Worm (Caenorhabditis elegans) whole organism, early embryonic: Measurements from ENCODE around the gene C15H9.4.
A peak's percentile ranks its signal among the peaks of the same experiment; 100 is the strongest.

Experiments used
- B0310.2 ChIP-seq: sonication (generic microtip); optimal IDR thresholded peaks from 2 replicates; lab custom pipeline; 2016; ENCODE audit warnings: mild to moderate bottlenecking, missing genetic modification characterization, missing compliant biosample characterization
- F13C5.2 ChIP-seq: sonication (generic microtip); optimal IDR thresholded peaks from 2 replicates; lab custom pipeline; 2017; ENCODE audit warnings: mild to moderate bottlenecking, missing genetic modification characterization, inconsistent platforms, missing compliant biosample characterization
- aly-1 ChIP-seq: sonication (generic microtip); optimal IDR thresholded peaks from 2 replicates; lab custom pipeline; 2016; ENCODE audit warnings: missing genetic modification characterization, missing compliant biosample characterization
- ama-1 ChIP-seq: fragments of 150-350 bp; optimal IDR thresholded peaks from 2 replicates; lab custom pipeline; 2014
- ceh-13 ChIP-seq: fragments of 200-800 bp; sonication (Bioruptor generic); optimal IDR thresholded peaks from 2 replicates; lab custom pipeline; 2018; ENCODE audit warnings: mild to moderate bottlenecking, missing genetic modification characterization, missing compliant biosample characterization
- ceh-36 ChIP-seq: sonication (generic microtip); optimal IDR thresholded peaks from 2 replicates; lab custom pipeline; 2016; ENCODE audit warnings: missing genetic modification characterization, inconsistent platforms, missing compliant biosample characterization
- ets-7 ChIP-seq: sonication (generic microtip); optimal IDR thresholded peaks from 2 replicates; lab custom pipeline; 2016; ENCODE audit warnings: missing genotype, missing genetic modification characterization, missing compliant biosample characterization
- flt-1 ChIP-seq: fragments of 200-800 bp; sonication (Bioruptor generic); IDR thresholded peaks from 2 replicates; pipeline ENCODE4 v1.3.6; 2022; ENCODE audit warnings: missing genetic modification characterization, missing compliant biosample characterization
- hmbx-1 ChIP-seq: sonication (generic microtip); optimal IDR thresholded peaks from 2 replicates; lab custom pipeline; 2016; ENCODE audit warnings: mild to moderate bottlenecking, missing genetic modification characterization, missing compliant biosample characterization
- hmg-4 ChIP-seq: fragments of 200-800 bp; sonication (Bioruptor generic); optimal IDR thresholded peaks from 2 replicates; lab custom pipeline; 2018; ENCODE audit warnings: mild to moderate bottlenecking, missing genetic modification characterization, missing compliant biosample characterization
- hnd-1 ChIP-seq: sonication (generic microtip); optimal IDR thresholded peaks from 2 replicates; lab custom pipeline; 2016; ENCODE audit warnings: missing genetic modification characterization, missing compliant biosample characterization
- pes-1 ChIP-seq: fragments of 200-800 bp; sonication (Bioruptor generic); IDR thresholded peaks from 2 replicates; pipeline ENCODE4 v1.3.6; 2022; ENCODE audit warnings: missing genetic modification reagents, missing genetic modification characterization, missing compliant biosample characterization
- scrt-1 ChIP-seq: fragments of 200-800 bp; sonication (Bioruptor generic); IDR thresholded peaks from 2 replicates; pipeline ENCODE4 v1.3.6; 2022; ENCODE audit warnings: missing genetic modification characterization, missing compliant biosample characterization
- sea-1 ChIP-seq: fragments of 200-800 bp; sonication (Bioruptor generic); conservative IDR thresholded peaks from 2 replicates; pipeline ENCODE4 v1.3.6; 2022; ENCODE audit warnings: missing genetic modification characterization, missing compliant biosample characterization
- tbx-11 ChIP-seq: fragments of 200-800 bp; sonication (Bioruptor generic); IDR thresholded peaks from 2 replicates; pipeline ENCODE4 v1.3.6; 2022; ENCODE audit warnings: missing genetic modification characterization, missing compliant biosample characterization
- tbx-37 ChIP-seq: fragments of 200-800 bp; sonication (Bioruptor generic); conservative IDR thresholded peaks from 2 replicates; pipeline ENCODE4 v1.3.6; 2022; ENCODE audit warnings: missing genetic modification reagents, missing genetic modification characterization, missing compliant biosample characterization
- tra-4 ChIP-seq: sonication (generic microtip); optimal IDR thresholded peaks from 2 replicates; lab custom pipeline; 2017; ENCODE audit warnings: missing genetic modification characterization, missing compliant biosample characterization

C15H9.4 gene

DNA sequence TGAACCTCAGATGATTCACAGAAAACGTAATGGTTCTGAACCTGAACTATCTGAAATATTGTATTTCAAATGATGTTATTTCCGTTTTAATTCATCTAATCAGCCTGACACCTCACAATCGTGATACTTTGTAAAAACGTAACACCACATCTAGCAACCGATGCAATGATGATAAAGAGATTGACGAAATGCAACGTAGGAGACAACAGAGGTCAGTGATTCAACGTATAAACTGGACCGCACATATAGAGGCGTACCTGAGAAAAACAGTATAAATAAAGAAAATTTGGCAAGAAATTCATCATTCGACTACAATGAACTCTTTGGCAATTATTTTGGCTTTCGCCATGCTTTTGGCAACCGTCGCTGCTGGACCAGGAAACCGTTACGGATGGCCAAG lies 13.0 kb upstream of the C15H9.4 start, which contains the start of gene C45B2.2:
TSS of gene C45B2.2 (plus strand) at position 301 of the 400 bp plus-strand sequence.
- TF ChIP-seq B0310.2 (no peak), hmbx-1 (tag; lab: Kevin White, UChicago) (no peak), ets-7 (tag; lab: Kevin White, UChicago) (no peak), aly-1 (tag; lab: Kevin White, UChicago) (no peak), sea-1 (GFP tag; lab: Robert Waterston, UW) (no peak), tra-4 (no peak), flt-1 (no peak), tbx-11 (GFP tag; lab: Robert Waterston, UW) (no peak), ceh-36 (tag; lab: Kevin White, UChicago) (no peak)

DNA sequence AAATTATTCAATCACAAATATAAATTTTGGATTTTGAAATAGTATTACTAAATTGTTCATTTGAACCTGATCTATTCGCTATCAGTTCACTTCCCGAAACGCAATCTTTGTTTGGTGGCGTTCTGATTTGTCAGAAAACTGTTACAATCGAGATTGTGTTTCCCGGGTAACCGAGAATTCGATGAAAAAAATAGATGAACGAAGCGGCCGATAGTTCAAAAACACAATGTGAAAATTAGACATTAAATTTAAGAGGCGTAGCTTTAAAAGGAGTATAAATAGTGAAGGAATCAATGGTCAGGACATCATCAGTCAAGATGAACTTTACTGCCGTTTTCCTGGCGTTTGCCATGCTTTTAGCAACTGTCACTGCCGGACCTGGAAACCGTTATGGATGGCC lies 11.6 kb upstream of the C15H9.4 start, which contains the start of gene C45B2.1:
TSS of gene C45B2.1 (plus strand) at position 301 of the 400 bp plus-strand sequence.
- TF ChIP-seq ceh-36 (tag; lab: Kevin White, UChicago) (no peak), flt-1 (no peak), hnd-1 (no peak), scrt-1 (GFP tag; lab: Robert Waterston, UW) (no peak), pes-1 (no peak), hmbx-1 (tag; lab: Kevin White, UChicago) (no peak), F13C5.2 (tag; lab: Kevin White, UChicago) (no peak), ets-7 (tag; lab: Kevin White, UChicago) (no peak), hmg-4 (GFP tag; lab: Kevin White, UChicago) (no peak), tra-4 (no peak), ceh-13 (GFP tag; lab: Kevin White, UChicago) (no peak), B0310.2 (no peak), sea-1 (GFP tag; lab: Robert Waterston, UW) (no peak), ama-1 (lab: Kevin White, UChicago) (no peak), tbx-37 (no peak), tbx-11 (GFP tag; lab: Robert Waterston, UW) (no peak), aly-1 (tag; lab: Kevin White, UChicago) (no peak)

- TF ChIP-seq B0310.2 = no peak
- no peak for TF ChIP-seq ama-1 (lab: Kevin White, UChicago)
- TF ChIP-seq flt-1 = no peak
- TF ChIP-seq sea-1 (GFP tag; lab: Robert Waterston, UW) = no peak
- TF ChIP-seq ceh-36 (tag; lab: Kevin White, UChicago) = no peak
- no peak for TF ChIP-seq hmbx-1 (tag; lab: Kevin White, UChicago)
- no peak for TF ChIP-seq tbx-37
These were observed 9.8 kb upstream of the C15H9.4 start, which contains the start of gene C45B2.8 for ce11 chrX:6087676-6088075. Gene C45B2.8 (plus strand): TSS chrX:6087976.

- no peak for TF ChIP-seq pes-1
- no peak for TF ChIP-seq ceh-13 (GFP tag; lab: Kevin White, UChicago)
- TF ChIP-seq scrt-1 (GFP tag; lab: Robert Waterston, UW) = no peak
- no peak for TF ChIP-seq hnd-1
- no peak for TF ChIP-seq B0310.2
- no peak for TF ChIP-seq ama-1 (lab: Kevin White, UChicago)
These were observed 8.7 kb upstream of the C15H9.4 start for ce11 chrX:6088718-6089117.

DNA sequence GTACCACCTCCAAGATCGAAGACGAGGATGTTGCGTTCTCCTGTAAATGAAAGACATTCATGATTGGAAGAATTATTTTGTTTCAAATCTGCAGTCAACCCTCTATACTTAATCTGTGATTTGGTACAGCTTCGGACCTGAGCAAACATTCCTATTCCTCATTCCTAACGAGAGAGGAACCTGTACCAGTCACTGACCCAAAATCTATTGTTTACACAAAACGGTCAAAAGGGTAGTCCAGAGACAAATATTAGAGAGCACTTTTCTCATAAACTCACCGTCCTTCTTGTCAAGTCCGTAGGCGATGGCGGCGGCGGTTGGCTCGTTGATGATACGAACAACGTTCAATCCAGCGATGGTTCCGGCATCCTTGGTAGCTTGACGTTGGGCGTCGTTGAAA lies 6.7 kb upstream of the C15H9.4 start:
- TF ChIP-seq scrt-1 (GFP tag; lab: Robert Waterston, UW) (no peak), hnd-1 (no peak), B0310.2 (no peak), ceh-36 (tag; lab: Kevin White, UChicago) (no peak), tra-4 (no peak), ceh-13 (GFP tag; lab: Kevin White, UChicago) (no peak), ama-1 (lab: Kevin White, UChicago) (no peak), F13C5.2 (tag; lab: Kevin White, UChicago) (no peak), tbx-11 (GFP tag; lab: Robert Waterston, UW) (no peak), pes-1 (no peak), hmg-4 (GFP tag; lab: Kevin White, UChicago) (no peak), ets-7 (tag; lab: Kevin White, UChicago) (no peak), sea-1 (GFP tag; lab: Robert Waterston, UW) (no peak)

ce11 chrX:6091967-6092366 lies 5.5 kb upstream of the C15H9.4 start, which contains the start of gene hsp-3:
Gene hsp-3 (minus strand): TSS chrX:6092124.
- TF ChIP-seq hmbx-1 (tag; lab: Kevin White, UChicago) (no peak), sea-1 (GFP tag; lab: Robert Waterston, UW) (0 out of 2 replicates have a peak, but pooled peaks have one; percentile 69), ceh-36 (tag; lab: Kevin White, UChicago) (no peak), tra-4 (peak; percentile 39), hmg-4 (GFP tag; lab: Kevin White, UChicago) (peak; percentile 48), ceh-13 (GFP tag; lab: Kevin White, UChicago) (no peak), F13C5.2 (tag; lab: Kevin White, UChicago) (peak; percentile 74), tbx-11 (GFP tag; lab: Robert Waterston, UW) (peak; percentile 51; the same call in 1 of the 2 replicates), aly-1 (tag; lab: Kevin White, UChicago) (peak; percentile 55), ets-7 (tag; lab: Kevin White, UChicago) (peak; percentile 5), ama-1 (lab: Kevin White, UChicago) (no peak), tbx-37 (peak; percentile 47), pes-1 (no peak), flt-1 (0 out of 2 replicates have a peak, but pooled peaks have one; percentile 36), B0310.2 (peak; percentile 49), scrt-1 (GFP tag; lab: Robert Waterston, UW) (no peak), hnd-1 (no peak)

- no peak for TF ChIP-seq ama-1 (lab: Kevin White, UChicago)
- no peak for TF ChIP-seq scrt-1 (GFP tag; lab: Robert Waterston, UW)
- no peak for TF ChIP-seq ets-7 (tag; lab: Kevin White, UChicago)
- no peak for TF ChIP-seq aly-1 (tag; lab: Kevin White, UChicago)
These were observed 4.9 kb upstream of the C15H9.4 start for ce11 chrX:6092533-6092932.

DNA sequence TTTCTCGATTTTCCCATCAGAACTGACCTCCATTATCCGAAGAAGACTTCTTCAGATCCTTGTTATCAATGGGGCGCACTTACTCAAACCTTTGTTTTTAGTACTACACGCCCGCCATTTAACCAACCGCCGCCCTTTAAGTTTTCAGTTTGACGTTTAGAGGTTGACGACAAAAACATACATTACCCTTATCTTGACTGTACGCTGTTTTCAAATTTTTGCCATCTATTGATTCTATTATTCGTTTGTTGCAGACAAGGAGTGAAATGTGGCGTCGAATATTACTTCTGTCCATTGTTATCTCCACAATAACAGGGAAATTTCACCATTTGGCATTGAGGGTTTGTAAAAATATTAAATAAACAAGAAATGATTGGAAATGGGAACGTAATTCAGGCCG lies 4.4 kb upstream of the C15H9.4 start, which contains the start of gene C15H9.5:
TSS of gene C15H9.5 (plus strand) at position 255 of the 400 bp plus-strand sequence.
- no peak for TF ChIP-seq ceh-36 (tag; lab: Kevin White, UChicago)
- TF ChIP-seq scrt-1 (GFP tag; lab: Robert Waterston, UW) = no peak
- no peak for TF ChIP-seq tra-4
- no peak for TF ChIP-seq hmg-4 (GFP tag; lab: Kevin White, UChicago)
- TF ChIP-seq ama-1 (lab: Kevin White, UChicago) = no peak
- no peak for TF ChIP-seq tbx-37
- TF ChIP-seq pes-1 = no peak
- no peak for TF ChIP-seq hnd-1
- TF ChIP-seq ceh-13 (GFP tag; lab: Kevin White, UChicago) = no peak
- TF ChIP-seq ets-7 (tag; lab: Kevin White, UChicago) = no peak
- no peak for TF ChIP-seq tbx-11 (GFP tag; lab: Robert Waterston, UW)
- no peak for TF ChIP-seq F13C5.2 (tag; lab: Kevin White, UChicago)
- TF ChIP-seq hmbx-1 (tag; lab: Kevin White, UChicago) = no peak
- no peak for TF ChIP-seq B0310.2
- no peak for TF ChIP-seq flt-1
- no peak for TF ChIP-seq sea-1 (GFP tag; lab: Robert Waterston, UW)
- no peak for TF ChIP-seq aly-1 (tag; lab: Kevin White, UChicago)
